Worm (Caenorhabditis elegans) whole organism, young adult: Measurements from ENCODE around the gene srw-29.

Experiments used
- F37B4.10 ChIP-seq: fragments of 200-800 bp; sonication (Bioruptor generic); IDR thresholded peaks from 2 replicates; pipeline ENCODE4 v1.3.6; 2022; ENCODE audit warnings: missing genetic modification characterization, missing compliant biosample characterization
- aptf-2 ChIP-seq: fragments of 200-800 bp; sonication (Bioruptor generic); conservative IDR thresholded peaks from 2 replicates; pipeline ENCODE4 v1.3.6; 2022; ENCODE audit warnings: missing genetic modification reagents, missing genetic modification characterization, missing compliant biosample characterization
- dpl-1 ChIP-seq: fragments of 150-350 bp; optimal IDR thresholded peaks from 2 replicates; lab custom pipeline; 2014; ENCODE audit warnings: missing biosample characterization, missing genetic modification reagents, missing genetic modification characterization
- hmg-1.2 ChIP-seq: fragments of 200-800 bp; sonication (Bioruptor generic); IDR thresholded peaks from 2 replicates; pipeline ENCODE4 v1.3.6; 2022; ENCODE audit warnings: missing genetic modification reagents, missing genetic modification characterization, missing compliant biosample characterization
- madf-8 ChIP-seq: fragments of 200-800 bp; sonication (Bioruptor generic); conservative IDR thresholded peaks from 2 replicates; pipeline ENCODE4 v1.3.6; 2022; ENCODE audit warnings: missing genetic modification reagents, missing genetic modification characterization, missing compliant biosample characterization
- mcd-1 ChIP-seq: fragments of 200-800 bp; sonication (Bioruptor generic); IDR thresholded peaks from 2 replicates; pipeline ENCODE4 v1.3.6; 2022; ENCODE audit warnings: missing genetic modification reagents, missing genetic modification characterization, missing compliant biosample characterization
- mel-28 ChIP-seq: sonication (generic microtip); optimal IDR thresholded peaks from 2 replicates; lab custom pipeline; 2016; ENCODE audit warnings: borderline replicate concordance, mild to moderate bottlenecking, missing genetic modification characterization, missing compliant biosample characterization
- sea-2 ChIP-seq: fragments of 200-800 bp; sonication (Bioruptor generic); IDR thresholded peaks from 2 replicates; pipeline ENCODE4 v1.3.6; 2022; ENCODE audit warnings: missing genetic modification characterization, missing compliant biosample characterization

- TF ChIP-seq F37B4.10 (no peak), dpl-1 (GFP tag; lab: Kevin White, UChicago) (no peak), aptf-2 (GFP tag; lab: Robert Waterston, UW) (no peak), hmg-1.2 (no peak), sea-2 (GFP tag; lab: Robert Waterston, UW) (no peak), mcd-1 (GFP tag; lab: Robert Waterston, UW) (no peak), mel-28 (no peak), madf-8 (GFP tag; lab: Robert Waterston, UW) (no peak)
Measured at ce11 chrV:16407663-16408062, 16.7 kb downstream of the srw-29 start, which contains the start of gene F26D2.3.
